Worm (Caenorhabditis elegans) whole organism, early embryonic: ENCODE measurements around the gene C52G5.2.

Source experiments
- B0310.2 ChIP-seq: sonication (generic microtip); optimal IDR thresholded peaks from 2 replicates; lab custom pipeline; 2016; ENCODE audit warnings: mild to moderate bottlenecking, missing genetic modification characterization, missing compliant biosample characterization
- F13C5.2 ChIP-seq: sonication (generic microtip); optimal IDR thresholded peaks from 2 replicates; lab custom pipeline; 2017; ENCODE audit warnings: mild to moderate bottlenecking, missing genetic modification characterization, inconsistent platforms, missing compliant biosample characterization
- ama-1 ChIP-seq: fragments of 150-350 bp; optimal IDR thresholded peaks from 2 replicates; lab custom pipeline; 2014
- ceh-13 ChIP-seq: fragments of 200-800 bp; sonication (Bioruptor generic); optimal IDR thresholded peaks from 2 replicates; lab custom pipeline; 2018; ENCODE audit warnings: mild to moderate bottlenecking, missing genetic modification characterization, missing compliant biosample characterization
- ceh-36 ChIP-seq: sonication (generic microtip); optimal IDR thresholded peaks from 2 replicates; lab custom pipeline; 2016; ENCODE audit warnings: missing genetic modification characterization, inconsistent platforms, missing compliant biosample characterization
- flt-1 ChIP-seq: fragments of 200-800 bp; sonication (Bioruptor generic); IDR thresholded peaks from 2 replicates; pipeline ENCODE4 v1.3.6; 2022; ENCODE audit warnings: missing genetic modification characterization, missing compliant biosample characterization
- pes-1 ChIP-seq: fragments of 200-800 bp; sonication (Bioruptor generic); IDR thresholded peaks from 2 replicates; pipeline ENCODE4 v1.3.6; 2022; ENCODE audit warnings: missing genetic modification reagents, missing genetic modification characterization, missing compliant biosample characterization
- sea-1 ChIP-seq: fragments of 200-800 bp; sonication (Bioruptor generic); conservative IDR thresholded peaks from 2 replicates; pipeline ENCODE4 v1.3.6; 2022; ENCODE audit warnings: missing genetic modification characterization, missing compliant biosample characterization
- tra-4 ChIP-seq: sonication (generic microtip); optimal IDR thresholded peaks from 2 replicates; lab custom pipeline; 2017; ENCODE audit warnings: missing genetic modification characterization, missing compliant biosample characterization

DNA sequence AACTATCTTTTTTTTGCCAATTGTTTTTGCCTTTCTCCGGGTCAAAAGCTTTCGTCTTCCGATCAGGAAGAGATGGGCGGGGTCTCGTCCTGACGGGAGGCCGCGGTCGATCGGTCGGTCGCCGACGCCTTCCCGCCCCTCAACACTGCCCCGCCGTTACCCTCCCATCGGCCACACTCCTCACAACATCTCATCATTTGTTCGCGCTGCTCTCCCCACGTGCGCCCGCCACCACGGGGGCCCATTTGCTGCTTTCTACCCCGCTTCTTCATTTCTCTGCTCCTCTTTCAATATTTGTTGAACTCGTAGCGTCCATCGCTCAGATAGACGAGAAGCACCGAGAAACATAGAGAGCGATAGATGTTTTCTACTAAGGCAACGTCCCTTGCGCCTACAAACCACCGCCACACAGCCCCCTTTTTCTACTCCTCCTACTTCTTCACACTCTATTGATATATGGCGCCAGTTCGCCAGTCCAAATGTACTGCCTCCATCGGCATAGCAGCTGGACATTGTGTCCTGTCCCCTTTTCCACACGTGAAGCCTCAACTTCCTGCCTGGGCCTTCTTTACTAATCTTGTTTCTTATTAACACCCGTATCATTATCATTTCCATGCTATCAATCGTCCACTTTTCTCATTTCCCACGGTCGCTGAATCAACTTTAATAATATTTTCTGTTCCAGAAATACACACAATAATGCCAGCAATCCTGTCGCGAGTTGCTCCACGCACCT lies 33.9 kb downstream of the C52G5.2 start, which contains the start of gene bcat-1:
- TF ChIP-seq flt-1, result no peak
- no peak for TF ChIP-seq pes-1 (GFP tag; lab: Robert Waterston, UW)
- no peak for TF ChIP-seq ama-1 (lab: Kevin White, UChicago)
- no peak for TF ChIP-seq tra-4 (tag; lab: Kevin White, UChicago)
- TF ChIP-seq F13C5.2 (tag; lab: Kevin White, UChicago), result no peak
- TF ChIP-seq ceh-13 (GFP tag; lab: Kevin White, UChicago), result no peak
- TF ChIP-seq sea-1 (GFP tag; lab: Robert Waterston, UW), result no peak
- TF ChIP-seq B0310.2 (tag; lab: Kevin White, UChicago), result no peak
- TF ChIP-seq ceh-36 (tag; lab: Kevin White, UChicago), result no peak
